Fruit fly (Drosophila melanogaster): Measurements from ENCODE around the gene pug.

DNA sequence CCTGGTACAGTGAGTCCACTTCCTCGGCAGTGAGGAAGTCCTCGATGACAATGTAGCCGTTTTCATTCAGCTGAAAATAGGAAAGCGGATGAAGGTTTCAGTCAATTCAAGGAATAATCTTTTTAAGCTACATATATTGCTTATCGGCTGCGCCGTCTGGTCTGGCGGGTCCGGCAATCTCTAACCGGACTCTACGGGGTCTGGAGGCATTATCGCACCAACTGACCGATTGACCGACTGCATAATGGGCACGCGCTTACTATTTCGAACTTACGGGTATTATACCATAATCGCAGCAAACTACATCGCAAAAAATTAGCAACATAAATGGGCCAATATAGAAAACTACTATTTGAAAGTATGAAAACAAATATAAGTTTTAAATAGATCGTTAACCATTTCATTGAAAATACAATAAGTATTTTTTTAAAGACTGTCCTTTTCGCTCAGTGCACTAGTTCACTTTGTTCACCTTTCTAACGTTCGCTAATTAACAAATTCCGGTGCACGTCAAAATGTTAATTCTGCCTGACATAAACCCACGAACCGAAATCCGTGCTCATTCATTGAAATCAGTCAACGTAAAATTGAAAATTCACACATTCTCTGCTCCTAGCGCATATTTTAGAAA lies 17.3 kb upstream of the pug start:
- no peak for TF ChIP-seq CrebA (GFP tag; optimal IDR thresholded peaks at IDR 0.05; ENCODE audit: borderline replicate concordance)
- no peak for TF ChIP-seq fru (GFP tag; optimal IDR thresholded peaks at IDR 0.05)
- no peak for TF ChIP-seq brk (GFP tag; optimal IDR thresholded peaks at IDR 0.05)
- no peak for TF ChIP-seq Vsx2 (GFP tag; optimal IDR thresholded peaks at IDR 0.05; ENCODE audit: partially characterized antibody)
- no peak for TF ChIP-seq br (GFP tag; optimal IDR thresholded peaks at IDR 0.05)
- no peak for TF ChIP-seq N (GFP tag; optimal IDR thresholded peaks at IDR 0.05)
- no peak for TF ChIP-seq h (GFP tag; optimal IDR thresholded peaks at IDR 0.05)
- TF ChIP-seq ey (GFP tag; optimal IDR thresholded peaks at IDR 0.05), result no peak
- no peak for TF ChIP-seq dmrt93B (GFP tag; optimal IDR thresholded peaks at IDR 0.05)
- no peak for TF ChIP-seq Abd-B (GFP tag; optimal IDR thresholded peaks at IDR 0.05)
- TF ChIP-seq usp (GFP tag; optimal IDR thresholded peaks at IDR 0.05), result no peak
- TF ChIP-seq Dfd (GFP tag; optimal IDR thresholded peaks at IDR 0.05), result no peak
